Fruit fly (Drosophila melanogaster) whole organism, prepupa: ENCODE results near the gene Stt3A.

Experiments
- CG10631 ChIP-seq: fragments of 200-800 bp; sonication (Bioruptor generic); optimal IDR thresholded peaks from 2 replicates; lab custom pipeline; 2016; ENCODE audit warnings: missing biosample characterization, missing genetic modification characterization
- CG3919 ChIP-seq: fragments of 200-800 bp; sonication (Bioruptor generic); optimal IDR thresholded peaks from 3 replicates; lab custom pipeline; 2016; ENCODE audit warnings: missing biosample characterization, missing genetic modification characterization
- Eip75B ChIP-seq: fragments of 200-800 bp; sonication (Bioruptor generic); optimal IDR thresholded peaks from 3 replicates; lab custom pipeline; 2016; ENCODE audit warnings: missing biosample characterization, missing genetic modification characterization
- Gug ChIP-seq: fragments of 200-800 bp; sonication (Bioruptor generic); IDR thresholded peaks from 2 replicates; pipeline ENCODE4 v1.3.6; 2022; ENCODE audit warnings: missing biosample characterization, missing genetic modification characterization
- Lpt ChIP-seq: fragments of 200-800 bp; sonication (Bioruptor generic); optimal IDR thresholded peaks from 3 replicates; lab custom pipeline; 2016; ENCODE audit warnings: missing biosample characterization, missing genetic modification characterization
- salr ChIP-seq, 2 experiments: fragments of 200-800 bp; sonication (Bioruptor generic); optimal IDR thresholded peaks; 3 replicates each; lab custom pipeline; 2016 to 2018; ENCODE audit warnings: missing biosample characterization in 2 of 2, missing genetic modification characterization in 2 of 2, mild to moderate bottlenecking in 1 of 2

DNA sequence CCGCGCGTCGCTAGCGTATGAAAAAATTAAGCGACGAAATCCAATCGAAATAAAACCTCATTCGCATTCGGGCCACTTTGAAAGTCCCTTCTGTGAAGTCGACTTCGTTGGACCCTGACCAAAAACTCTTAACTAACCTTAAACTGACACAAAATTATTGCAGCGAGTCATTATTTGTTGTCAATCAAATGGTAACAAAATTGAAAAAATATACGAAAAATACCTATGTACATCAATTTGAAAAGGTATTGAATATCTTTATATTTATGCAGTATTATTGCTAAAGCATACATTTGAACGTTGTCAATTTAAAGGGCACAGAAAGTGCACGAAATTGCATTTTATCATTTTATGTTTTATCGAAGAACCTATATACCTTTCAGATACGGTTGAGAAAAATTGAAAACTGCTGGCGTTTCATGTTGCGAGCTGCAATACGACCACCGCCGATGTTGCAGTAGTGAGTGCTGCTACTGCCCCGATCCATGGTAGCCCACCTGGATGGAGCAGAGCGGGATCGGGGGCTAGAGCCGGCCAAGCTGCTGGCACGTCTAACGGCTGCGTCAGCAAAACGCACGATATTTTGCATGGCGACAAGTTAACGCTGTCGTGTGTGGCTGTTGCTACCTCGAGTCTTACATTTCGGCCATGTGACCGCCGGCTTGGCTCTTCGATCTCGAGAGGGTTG is 20.0 kb upstream of the Stt3A start:
- TF ChIP-seq CG3919 (peak; percentile 53), Gug (GFP tag; lab: Robert Waterston, UW) (0 out of 2 replicates have a peak, but pooled peaks have one; percentile 21), Lpt (peak; percentile 23), CG10631 (GFP tag; lab: Kevin White, UChicago) (peak; percentile 42), salr (GFP tag; optimal IDR thresholded peaks at IDR 0.05; lab: Kevin White, UChicago) (peak in 1 of 2 experiments; percentile 41), Eip75B (peak; percentile 9)
